Worm (Caenorhabditis elegans): ENCODE data around the gene F55C12.6.

- TF ChIP-seq ztf-29 (GFP tag; IDR thresholded peaks at IDR 0.05) (no peak), klf-2 (GFP tag; conservative IDR thresholded peaks at IDR 0.05) (no peak), ztf-23 (GFP tag; IDR thresholded peaks at IDR 0.05) (no peak), T22C8.4 (GFP tag; IDR thresholded peaks at IDR 0.05) (no peak), flt-1 (GFP tag; IDR thresholded peaks at IDR 0.05) (no peak), med-1 (GFP tag; optimal IDR thresholded peaks at IDR 0.05; ENCODE audit: insufficient read depth) (no peak), tab-1 (GFP tag; IDR thresholded peaks at IDR 0.05) (no peak)
These were observed 34.9 kb downstream of the F55C12.6 start, which contains the start of gene lec-5 for ce11 chrII:5841053-5841547.

All from whole organism, midembryonic.